Fruit fly (Drosophila melanogaster): Measurements from ENCODE around the gene Nhe3.

dm6 chr2L:6643218-6643756 lies 40.9 kb downstream of the Nhe3 start:
- TF ChIP-seq Eip74EF (GFP tag; optimal IDR thresholded peaks at IDR 0.05) (no peak), CG8478 (optimal IDR thresholded peaks at IDR 0.05) (no peak), grn (GFP tag; optimal IDR thresholded peaks at IDR 0.05) (peak; percentile 80), CG31388 (GFP tag; optimal IDR thresholded peaks at IDR 0.05) (no peak), Hr39 (optimal IDR thresholded peaks at IDR 0.05) (no peak), CG3281 (GFP tag; optimal IDR thresholded peaks at IDR 0.05) (peak; percentile 10), MBD-R2 (GFP tag; IDR thresholded peaks at IDR 0.05) (no peak), Usf (GFP tag; optimal IDR thresholded peaks at IDR 0.05) (no peak)
